Worm (Caenorhabditis elegans) whole organism, L3 larva: ENCODE results near the gene C01C4.3.

Experiments used
- ZK546.5 ChIP-seq: sonication (generic microtip); optimal IDR thresholded peaks from 2 replicates; lab custom pipeline; 2017; ENCODE audit warnings: missing biosample characterization, missing genetic modification characterization
- aly-2 ChIP-seq: fragments of 150-350 bp; optimal IDR thresholded peaks from 2 replicates; lab custom pipeline; 2014; ENCODE audit warnings: missing biosample characterization, missing genetic modification characterization
- ama-1 ChIP-seq: fragments of 150-350 bp; optimal IDR thresholded peaks from 2 replicates; lab custom pipeline; 2018
- ceh-28 ChIP-seq: fragments of 150-350 bp; optimal IDR thresholded peaks from 2 replicates; lab custom pipeline; 2014; ENCODE audit warnings: missing biosample characterization, missing genetic modification reagents, missing genetic modification characterization
- ceh-82 ChIP-seq: fragments of 150-350 bp; optimal IDR thresholded peaks from 2 replicates; lab custom pipeline; 2014; ENCODE audit warnings: missing biosample characterization, missing genetic modification characterization
- ceh-9 ChIP-seq: sonication (generic microtip); optimal IDR thresholded peaks from 2 replicates; lab custom pipeline; 2018; ENCODE audit warnings: missing biosample characterization, missing genetic modification characterization
- daf-12 ChIP-seq: fragments of 150-350 bp; optimal IDR thresholded peaks from 2 replicates; lab custom pipeline; 2014; ENCODE audit warnings: missing biosample characterization, missing genetic modification reagents, missing genetic modification characterization
- egl-5 ChIP-seq: fragments of 150-350 bp; optimal IDR thresholded peaks from 2 replicates; lab custom pipeline; 2017; ENCODE audit warnings: missing biosample characterization, missing genetic modification reagents, missing genetic modification characterization, inconsistent platforms
- elt-2 ChIP-seq: sonication (generic microtip); optimal IDR thresholded peaks from 2 replicates; lab custom pipeline; 2016; ENCODE audit warnings: missing genetic modification reagents, mild to moderate bottlenecking, missing genetic modification characterization, missing compliant biosample characterization
- elt-3 ChIP-seq, 3 experiments: fragments of 150-350 bp in 1 of 3; sonication (generic microtip) in 2 of 3; optimal IDR thresholded peaks; 2 replicates in 2 of 3; 4 replicates in 1 of 3; lab custom pipeline; 2014 to 2017; ENCODE audit warnings: missing biosample characterization in 3 of 3, missing genetic modification characterization in 3 of 3
- eor-1 ChIP-seq, 2 experiments: fragments of 150-350 bp; optimal IDR thresholded peaks; 2 replicates each; lab custom pipeline; 2014 to 2018; ENCODE audit warnings: missing biosample characterization in 2 of 2, missing genetic modification characterization in 2 of 2
- fkh-10 ChIP-seq: sonication (generic microtip); optimal IDR thresholded peaks from 2 replicates; lab custom pipeline; 2017; ENCODE audit warnings: missing biosample characterization, missing genetic modification reagents, missing genetic modification characterization
- fkh-2 ChIP-seq: fragments of 150-350 bp; optimal IDR thresholded peaks from 2 replicates; lab custom pipeline; 2014; ENCODE audit warnings: missing biosample characterization, missing genetic modification reagents, missing genetic modification characterization
- fos-1 ChIP-seq: fragments of 150-350 bp; optimal IDR thresholded peaks from 2 replicates; lab custom pipeline; 2014; ENCODE audit warnings: missing biosample characterization, missing genetic modification characterization
- jun-1 ChIP-seq: fragments of 150-350 bp; optimal IDR thresholded peaks from 2 replicates; lab custom pipeline; 2014; ENCODE audit warnings: missing biosample characterization, missing genetic modification reagents, missing genetic modification characterization
- lin-39 ChIP-seq: fragments of 150-350 bp; optimal IDR thresholded peaks from 2 replicates; lab custom pipeline; 2018; ENCODE audit warnings: missing biosample characterization, missing genetic modification reagents, missing genetic modification characterization
- lsy-12 ChIP-seq: sonication (generic microtip); optimal IDR thresholded peaks from 2 replicates; lab custom pipeline; 2016; ENCODE audit warnings: mild to moderate bottlenecking, missing genetic modification characterization, missing compliant biosample characterization
- mdl-1 ChIP-seq: fragments of 150-350 bp; optimal IDR thresholded peaks from 2 replicates; lab custom pipeline; 2014; ENCODE audit warnings: missing biosample characterization, missing genetic modification characterization
- mml-1 ChIP-seq: fragments of 150-350 bp; sonication (generic microtip); optimal IDR thresholded peaks from 3 replicates; lab custom pipeline; 2014; ENCODE audit warnings: missing biosample characterization, missing genetic modification characterization
- nfya-1 ChIP-seq: sonication (generic microtip); optimal IDR thresholded peaks from 2 replicates; lab custom pipeline; 2017; ENCODE audit warnings: missing genetic modification characterization, mild to moderate bottlenecking, missing compliant biosample characterization, antibody characterized with exemption, moderate library complexity; ENCODE audit not compliant: insufficient read depth
- nhr-11 ChIP-seq: fragments of 150-350 bp; optimal IDR thresholded peaks from 2 replicates; lab custom pipeline; 2014; ENCODE audit warnings: missing biosample characterization, missing genetic modification characterization
- nhr-12 ChIP-seq: fragments of 150-350 bp; optimal IDR thresholded peaks from 2 replicates; lab custom pipeline; 2014; ENCODE audit warnings: missing biosample characterization, missing genetic modification characterization
- nhr-23 ChIP-seq: fragments of 150-350 bp; optimal IDR thresholded peaks from 2 replicates; lab custom pipeline; 2014; ENCODE audit warnings: missing biosample characterization, missing genetic modification reagents, missing genetic modification characterization
- nhr-237 ChIP-seq: fragments of 150-350 bp; optimal IDR thresholded peaks from 2 replicates; lab custom pipeline; 2014; ENCODE audit warnings: missing biosample characterization, missing genetic modification characterization
- nhr-25 ChIP-seq: sonication (generic microtip); optimal IDR thresholded peaks from 2 replicates; lab custom pipeline; 2017; ENCODE audit warnings: missing biosample characterization, missing genetic modification characterization
- nhr-67 ChIP-seq: fragments of 150-350 bp; optimal IDR thresholded peaks from 2 replicates; lab custom pipeline; 2014; ENCODE audit warnings: missing biosample characterization, missing genetic modification characterization
- pha-4 ChIP-seq: fragments of 150-350 bp; optimal IDR thresholded peaks from 2 replicates; lab custom pipeline; 2014; ENCODE audit warnings: missing biosample characterization, missing genetic modification reagents, missing genetic modification characterization
- pqm-1 ChIP-seq: fragments of 150-350 bp; optimal IDR thresholded peaks from 2 replicates; lab custom pipeline; 2017; ENCODE audit warnings: missing biosample characterization, missing genetic modification characterization, inconsistent platforms
- sea-2 ChIP-seq: fragments of 150-350 bp; sonication (generic microtip); optimal IDR thresholded peaks from 4 replicates; lab custom pipeline; 2014; ENCODE audit warnings: missing biosample characterization, missing genetic modification reagents, missing genetic modification characterization
- tbx-2 ChIP-seq: sonication (generic microtip); optimal IDR thresholded peaks from 2 replicates; lab custom pipeline; 2016; ENCODE audit warnings: mild to moderate bottlenecking, missing genetic modification characterization, missing compliant biosample characterization
- unc-39 ChIP-seq: sonication (generic microtip); optimal IDR thresholded peaks from 4 replicates; lab custom pipeline; 2017; ENCODE audit warnings: missing biosample characterization, missing genetic modification characterization
- unc-62 ChIP-seq: fragments of 150-350 bp; sonication (generic microtip); optimal IDR thresholded peaks from 4 replicates; lab custom pipeline; 2014; ENCODE audit warnings: missing biosample characterization, missing genetic modification reagents, missing genetic modification characterization
- zag-1 ChIP-seq: fragments of 150-350 bp; optimal IDR thresholded peaks from 2 replicates; lab custom pipeline; 2014; ENCODE audit warnings: missing biosample characterization, missing genetic modification characterization
- ztf-4 ChIP-seq: fragments of 150-350 bp; optimal IDR thresholded peaks from 2 replicates; lab custom pipeline; 2014; ENCODE audit warnings: missing biosample characterization, missing genetic modification characterization

The C01C4.3 gene

ce11 chrX:3697623-3698022, 920 bp downstream of the C01C4.3 start (continued):
- TF ChIP-seq ama-1 (no peak), ZK546.5 (tag; lab: Kevin White, UChicago) (no peak), aly-2 (tag; lab: Kevin White, UChicago) (no peak), pqm-1 (tag; lab: Kevin White, UChicago) (peak; percentile 19), unc-62 (GFP tag; lab: Kevin White, UChicago) (no peak), ceh-9 (tag; lab: Kevin White, UChicago) (no peak), tbx-2 (tag; lab: Kevin White, UChicago) (peak; percentile 57), nhr-237 (tag; lab: Kevin White, UChicago) (no peak), nhr-12 (tag; lab: Kevin White, UChicago) (no peak), lin-39 (peak; percentile 74), egl-5 (tag; lab: Kevin White, UChicago) (no peak), pha-4 (tag; lab: Kevin White, UChicago) (peak; percentile 60), nhr-67 (tag; lab: Kevin White, UChicago) (no peak)
- TF ChIP-seq, all 47 proteins: peak for 10

- TF ChIP-seq fkh-2 (tag; lab: Kevin White, UChicago) (no peak), elt-2 (no peak), lin-39 (no peak), tbx-2 (tag; lab: Kevin White, UChicago) (no peak), ztf-4 (tag; lab: Kevin White, UChicago) (no peak), eor-1 (tag; optimal IDR thresholded peaks at IDR 0.05; lab: Kevin White, UChicago) (no peak), fkh-10 (GFP tag; lab: Kevin White, UChicago) (no peak), nhr-23 (tag; lab: Kevin White, UChicago) (no peak), ceh-82 (no peak), ceh-28 (tag; lab: Kevin White, UChicago) (no peak), jun-1 (tag; lab: Kevin White, UChicago) (no peak), nhr-25 (no peak), mml-1 (no peak), nhr-237 (tag; lab: Kevin White, UChicago) (no peak), daf-12 (tag; lab: Kevin White, UChicago) (no peak), sea-2 (GFP tag; lab: Kevin White, UChicago) (no peak)
These were observed 5.2 kb downstream of the C01C4.3 start for ce11 chrX:3701861-3702260.

- TF ChIP-seq ceh-9 (tag; lab: Kevin White, UChicago): no peak
- peak; percentile 54 for TF ChIP-seq lin-39
These were observed 8.6 kb downstream of the C01C4.3 start for ce11 chrX:3705319-3705718.

ce11 chrX:3706319-3706718, 9.6 kb downstream of the C01C4.3 start:
- no peak for TF ChIP-seq unc-39
- TF ChIP-seq ZK546.5 (tag; lab: Kevin White, UChicago): no peak
- TF ChIP-seq daf-12 (tag; lab: Kevin White, UChicago): no peak
- no peak for TF ChIP-seq ama-1
- no peak for TF ChIP-seq elt-2
- TF ChIP-seq fos-1 (tag; lab: Kevin White, UChicago): no peak
- TF ChIP-seq aly-2 (tag; lab: Kevin White, UChicago): no peak
- TF ChIP-seq pqm-1 (tag; lab: Kevin White, UChicago): no peak
- no peak for TF ChIP-seq elt-3 (tag; optimal IDR thresholded peaks at IDR 0.05; lab: Kevin White, UChicago)

ce11 chrX:3709747-3710146, 13.0 kb downstream of the C01C4.3 start:
- TF ChIP-seq nfya-1 (no peak), ceh-28 (tag; lab: Kevin White, UChicago) (no peak), daf-12 (tag; lab: Kevin White, UChicago) (no peak), zag-1 (tag; lab: Kevin White, UChicago) (no peak)

- no peak for TF ChIP-seq lsy-12 (tag; lab: Kevin White, UChicago)
- TF ChIP-seq nhr-11 (tag; lab: Kevin White, UChicago): no peak
- peak; percentile 38 for TF ChIP-seq egl-5 (tag; lab: Kevin White, UChicago)
- peak; percentile 52 for TF ChIP-seq lin-39
- TF ChIP-seq mdl-1: no peak
- TF ChIP-seq fos-1 (tag; lab: Kevin White, UChicago): no peak
- peak; percentile 26 for TF ChIP-seq nfya-1
- TF ChIP-seq, all 47 proteins: peak for 3
These were observed 14.9 kb downstream of the C01C4.3 start for ce11 chrX:3711581-3712101.
